Fruit fly (Drosophila melanogaster): ENCODE data around the gene Madm.

Madm gene

dm6 chr3R:5746646-5747045 is 4.3 kb downstream of the Madm start (continued):
- TF ChIP-seq gcm2 (GFP tag; optimal IDR thresholded peaks at IDR 0.05) (no peak), Camta (GFP tag; optimal IDR thresholded peaks at IDR 0.05) (no peak), esg (GFP tag; conservative IDR thresholded peaks at IDR 0.05) (no peak), CG2120 (GFP tag; optimal IDR thresholded peaks at IDR 0.05) (peak; percentile 37), CG17361 (GFP tag; IDR thresholded peaks at IDR 0.05) (no peak), CG2199 (GFP tag; IDR thresholded peaks at IDR 0.05) (no peak), Hand (GFP tag; optimal IDR thresholded peaks at IDR 0.05) (no peak), Sry-β (GFP tag; optimal IDR thresholded peaks at IDR 0.05) (no peak), Rx (GFP tag; IDR thresholded peaks at IDR 0.05) (no peak), btn (GFP tag; optimal IDR thresholded peaks at IDR 0.05) (no peak), fd3F (GFP tag; optimal IDR thresholded peaks at IDR 0.05) (peak; percentile 32), gcm (GFP tag; optimal IDR thresholded peaks at IDR 0.05) (no peak), vnd (GFP tag; IDR thresholded peaks at IDR 0.05; ENCODE audit: partially characterized antibody) (no peak), pnt (GFP tag; optimal IDR thresholded peaks at IDR 0.05) (no peak), wek (GFP tag; optimal IDR thresholded peaks at IDR 0.05) (peak; percentile 17), Dek (tag; optimal IDR thresholded peaks at IDR 0.05) (peak; percentile 42), CG8089 (GFP tag; optimal IDR thresholded peaks at IDR 0.05) (no peak), CG17328 (GFP tag; IDR thresholded peaks at IDR 0.05) (no peak), CG18262 (tag; optimal IDR thresholded peaks at IDR 0.05) (no peak), pho (GFP tag; optimal IDR thresholded peaks at IDR 0.05) (peak; percentile 12), Fer2 (tag; optimal IDR thresholded peaks at IDR 0.05) (no peak), Dbx (GFP tag; IDR thresholded peaks at IDR 0.05) (no peak), dpn (GFP tag; optimal IDR thresholded peaks at IDR 0.05) (no peak), CG7271 (tag; optimal IDR thresholded peaks at IDR 0.05) (no peak), MTF-1 (GFP tag; optimal IDR thresholded peaks at IDR 0.05; ENCODE audit: borderline replicate concordance) (peak; percentile 18), CG8388 (GFP tag; optimal IDR thresholded peaks at IDR 0.05) (no peak), phol (tag; optimal IDR thresholded peaks at IDR 0.05) (no peak), dysf (GFP tag; IDR thresholded peaks at IDR 0.05) (no peak), Sox100B (GFP tag; optimal IDR thresholded peaks at IDR 0.05) (no peak), CG12104 (GFP tag; optimal IDR thresholded peaks at IDR 0.05) (peak; percentile 2), Myb (GFP tag; optimal IDR thresholded peaks at IDR 0.05) (no peak), CG12744 (GFP tag; optimal IDR thresholded peaks at IDR 0.05) (peak; percentile 7), bigmax (GFP tag; optimal IDR thresholded peaks at IDR 0.05) (no peak), dimm (GFP tag; IDR thresholded peaks at IDR 0.05) (no peak), org-1 (GFP tag; optimal IDR thresholded peaks at IDR 0.05) (peak; percentile 13), Fer1 (GFP tag; optimal IDR thresholded peaks at IDR 0.05) (peak; percentile 76), zen2 (GFP tag; IDR thresholded peaks at IDR 0.05; ENCODE audit: partially characterized antibody) (no peak), D19A (tag; optimal IDR thresholded peaks at IDR 0.05) (no peak), ems (GFP tag; optimal IDR thresholded peaks at IDR 0.05) (no peak), ac (GFP tag; optimal IDR thresholded peaks at IDR 0.05) (no peak), CG11504 (tag; optimal IDR thresholded peaks at IDR 0.05) (no peak), vfl (GFP tag; optimal IDR thresholded peaks at IDR 0.05) (no peak), Nf-YA (GFP tag; IDR thresholded peaks at IDR 0.05) (no peak), lbe (GFP tag; optimal IDR thresholded peaks at IDR 0.05) (no peak), bowl (GFP tag; IDR thresholded peaks at IDR 0.05) (no peak), Ravus (GFP tag; IDR thresholded peaks at IDR 0.05) (no peak), Ets97D (GFP tag; optimal IDR thresholded peaks at IDR 0.05) (no peak), pfk (GFP tag; optimal IDR thresholded peaks at IDR 0.05) (peak; percentile 5), CG15073 (GFP tag; optimal IDR thresholded peaks at IDR 0.05) (no peak), CG33557 (GFP tag; optimal IDR thresholded peaks at IDR 0.05) (no peak), ERR (GFP tag; optimal IDR thresholded peaks at IDR 0.05) (no peak), hbn (GFP tag; IDR thresholded peaks at IDR 0.05; ENCODE audit: partially characterized antibody) (no peak)

Measured in whole organism, embryonic.